Fruit fly (Drosophila melanogaster) whole organism, adult: ENCODE data around the gene Obp18a.
A peak's percentile ranks its signal among the peaks of the same experiment; 100 is the strongest.

Experiments used
- CG11617 ChIP-seq: fragments of 200-800 bp; sonication (Bioruptor generic); optimal IDR thresholded peaks from 2 replicates; lab custom pipeline; 2017; ENCODE audit warnings: mild to moderate bottlenecking, missing biosample characterization, missing genetic modification reagents, missing genetic modification characterization
- CG12768 ChIP-seq: fragments of 200-800 bp; sonication (Bioruptor generic); optimal IDR thresholded peaks from 2 replicates; lab custom pipeline; 2017; ENCODE audit warnings: missing biosample characterization, missing genetic modification characterization, mild to moderate bottlenecking, moderate library complexity, missing genetic modification reagents
- CG14711 ChIP-seq: fragments of 200-800 bp; sonication (Bioruptor generic); optimal IDR thresholded peaks from 2 replicates; lab custom pipeline; 2018; ENCODE audit warnings: missing biosample characterization, mild to moderate bottlenecking, missing genetic modification characterization, moderate library complexity
- CG1620 ChIP-seq: fragments of 200-800 bp; sonication (Bioruptor generic); optimal IDR thresholded peaks from 2 replicates; lab custom pipeline; 2016; ENCODE audit warnings: missing biosample characterization, missing genetic modification characterization
- CG33017 ChIP-seq: fragments of 200-800 bp; sonication (Bioruptor generic); optimal IDR thresholded peaks from 2 replicates; lab custom pipeline; 2018; ENCODE audit warnings: missing biosample characterization, mild to moderate bottlenecking, missing genetic modification characterization, moderate library complexity
- CG5204 ChIP-seq: fragments of 200-800 bp; sonication (Bioruptor generic); optimal IDR thresholded peaks from 2 replicates; lab custom pipeline; 2016; ENCODE audit warnings: missing biosample characterization, missing genetic modification characterization
- CG7045 ChIP-seq: fragments of 200-800 bp; sonication (Bioruptor generic); optimal IDR thresholded peaks from 2 replicates; lab custom pipeline; 2017; ENCODE audit warnings: missing biosample characterization, mild to moderate bottlenecking, missing genetic modification characterization
- CG7101 ChIP-seq: fragments of 200-800 bp; sonication (Bioruptor generic); optimal IDR thresholded peaks from 2 replicates; lab custom pipeline; 2018; ENCODE audit warnings: missing biosample characterization, mild to moderate bottlenecking, missing genetic modification characterization, moderate library complexity
- Clk ChIP-seq: fragments of 200-800 bp; sonication (Bioruptor generic); optimal IDR thresholded peaks from 2 replicates; lab custom pipeline; 2017; ENCODE audit warnings: missing biosample characterization, missing genetic modification characterization
- Crg-1 ChIP-seq: fragments of 200-800 bp; sonication (Bioruptor generic); optimal IDR thresholded peaks from 2 replicates; lab custom pipeline; 2016; ENCODE audit warnings: missing biosample characterization, missing genetic modification characterization
- Hr96 ChIP-seq: fragments of 200-800 bp; sonication (Bioruptor generic); optimal IDR thresholded peaks from 2 replicates; lab custom pipeline; 2016; ENCODE audit warnings: missing biosample characterization, missing genetic modification characterization
- Mnt ChIP-seq: fragments of 200-800 bp; sonication (Bioruptor generic); optimal IDR thresholded peaks from 2 replicates; lab custom pipeline; 2016; ENCODE audit warnings: missing biosample characterization, mild to moderate bottlenecking, missing genetic modification characterization
- bab1 ChIP-seq: fragments of 200-800 bp; sonication (Bioruptor generic); optimal IDR thresholded peaks from 3 replicates; lab custom pipeline; 2019; ENCODE audit warnings: missing biosample characterization, mild to moderate bottlenecking, missing genetic modification characterization, moderate library complexity
- cic ChIP-seq: fragments of 200-800 bp; sonication (Bioruptor generic); optimal IDR thresholded peaks from 2 replicates; lab custom pipeline; 2017; ENCODE audit warnings: missing biosample characterization, mild to moderate bottlenecking, missing genetic modification characterization, moderate library complexity
- cnc ChIP-seq, 2 experiments: fragments of >200 bp; optimal IDR thresholded peaks; 2 replicates each; lab custom pipeline; 2017
- kay ChIP-seq: fragments of 200-800 bp; sonication (Bioruptor generic); peaks from one replicate; lab custom pipeline; 2016; ENCODE audit warnings: missing biosample characterization, missing genetic modification characterization, borderline replicate concordance
- ovo ChIP-seq: fragments of 200-800 bp; sonication (Bioruptor generic); optimal IDR thresholded peaks from 2 replicates; lab custom pipeline; 2016; ENCODE audit warnings: missing biosample characterization, missing genetic modification characterization
- pad ChIP-seq: fragments of 200-800 bp; sonication (Bioruptor generic); optimal IDR thresholded peaks from 3 replicates; lab custom pipeline; 2017; ENCODE audit warnings: missing biosample characterization, missing genetic modification characterization, mild to moderate bottlenecking, moderate library complexity, missing genetic modification reagents
- tj ChIP-seq: fragments of 200-800 bp; sonication (Bioruptor generic); optimal IDR thresholded peaks from 3 replicates; lab custom pipeline; 2017; ENCODE audit warnings: missing biosample characterization, mild to moderate bottlenecking, missing genetic modification characterization, moderate library complexity
- toe ChIP-seq: fragments of 200-800 bp; sonication (Bioruptor generic); optimal IDR thresholded peaks from 2 replicates; lab custom pipeline; 2016; ENCODE audit warnings: missing biosample characterization, missing genetic modification characterization

Gene Obp18a

dm6 chrX:19135768-19136167 lies at the start of gene Obp18a:
Gene Obp18a, minus strand, starts transcription at chrX:19135868.
- TF ChIP-seq pad = no peak
- TF ChIP-seq CG7045 (GFP tag; lab: Kevin White, UChicago) = no peak
- no peak for TF ChIP-seq Mnt
- TF ChIP-seq cic = no peak
- TF ChIP-seq CG14711 = no peak
- TF ChIP-seq CG12768 (GFP tag; lab: Kevin White, UChicago) = no peak
- TF ChIP-seq cnc (optimal IDR thresholded peaks at IDR 0.05; lab: Kevin White, UChicago) = no peak
- TF ChIP-seq CG11617 (GFP tag; lab: Kevin White, UChicago) = no peak
- TF ChIP-seq Hr96 (GFP tag; lab: Kevin White, UChicago) = no peak

DNA sequence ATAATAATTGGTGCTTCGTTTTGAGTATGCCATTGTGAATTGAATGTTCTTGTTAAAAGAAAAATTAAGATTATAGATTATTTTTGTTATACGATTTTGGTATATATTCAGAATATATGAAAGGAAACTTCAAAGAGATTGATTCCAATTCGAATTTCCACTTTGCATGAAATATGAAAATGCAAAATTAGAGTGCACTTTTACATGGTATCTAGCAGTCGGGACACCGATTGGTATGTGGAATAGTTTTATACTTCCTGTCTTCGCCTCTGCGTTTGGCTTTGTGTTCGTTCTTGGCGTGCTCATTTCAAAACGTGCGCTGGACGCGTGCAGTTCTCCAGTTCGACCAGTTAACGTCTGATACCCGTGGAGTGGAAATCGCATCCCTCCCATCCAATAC lies 47.5 kb upstream of the Obp18a start, which contains the start of gene CG33253:
Gene CG33253 (plus strand): TSS at position 301 of the 400 bp plus-strand sequence.
- TF ChIP-seq CG1620 (GFP tag; lab: Kevin White, UChicago) (no peak), Hr96 (GFP tag; lab: Kevin White, UChicago) (no peak), Mnt (no peak), CG5204 (GFP tag; lab: Kevin White, UChicago) (no peak), bab1 (GFP tag; lab: Kevin White, UChicago) (no peak), CG7101 (tag; lab: Kevin White, UChicago) (no peak), ovo (GFP tag; lab: Kevin White, UChicago) (no peak), cnc (optimal IDR thresholded peaks at IDR 0.05; lab: Kevin White, UChicago) (no peak)

DNA sequence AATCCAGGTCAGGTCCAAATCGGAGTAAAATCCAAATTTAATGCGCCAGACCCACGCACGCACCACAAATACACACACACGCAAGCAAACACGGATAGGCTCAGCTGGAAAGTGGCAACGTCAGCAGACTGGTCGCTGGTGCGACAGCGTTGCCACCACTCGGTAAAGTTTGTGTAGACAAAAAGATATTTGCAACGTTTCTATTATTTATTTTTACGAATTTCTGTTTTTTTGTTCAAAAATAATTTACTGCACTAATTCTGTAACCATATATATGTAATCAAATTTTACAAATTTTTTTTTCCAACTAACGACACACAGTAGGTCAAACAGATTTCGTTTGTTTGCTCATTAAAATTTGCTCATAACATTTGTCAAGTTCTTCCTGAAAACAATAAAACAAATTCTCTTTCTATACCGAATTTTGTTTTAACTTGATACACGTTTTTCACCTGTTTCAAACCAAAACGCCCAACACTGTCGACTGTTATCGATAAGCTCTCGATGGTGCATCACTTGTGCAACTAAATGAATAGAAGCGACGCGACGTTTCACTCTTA lies 44.1 kb upstream of the Obp18a start, which contains the start of the genes CG7556 and CG7453:
Gene CG7556 (minus strand): TSS at position 135 of the 560 bp plus-strand sequence.
Gene CG7453 (plus strand): TSS at position 478 of the 560 bp plus-strand sequence.
- peak; percentile 72 for TF ChIP-seq CG14711
- peak; percentile 56 for TF ChIP-seq CG7045 (GFP tag; lab: Kevin White, UChicago)
- no peak for TF ChIP-seq kay (GFP tag; lab: Kevin White, UChicago)
- TF ChIP-seq Mnt = peak; percentile 66
- no peak for TF ChIP-seq cnc (optimal IDR thresholded peaks at IDR 0.05; lab: Kevin White, UChicago)
- TF ChIP-seq ovo (GFP tag; lab: Kevin White, UChicago) = peak; percentile 57
- TF ChIP-seq CG11617 (GFP tag; lab: Kevin White, UChicago) = peak; percentile 74
- TF ChIP-seq CG12768 (GFP tag; lab: Kevin White, UChicago) = peak; percentile 10
- peak; percentile 76 for TF ChIP-seq CG1620 (GFP tag; lab: Kevin White, UChicago)
- peak; percentile 98 for TF ChIP-seq tj (GFP tag; lab: Kevin White, UChicago)
- TF ChIP-seq cic = peak; percentile 15
- TF ChIP-seq pad = peak; percentile 60
- TF ChIP-seq toe (GFP tag; lab: Kevin White, UChicago) = peak; percentile 76
- TF ChIP-seq CG7101 (tag; lab: Kevin White, UChicago) = peak; percentile 65
- no peak for TF ChIP-seq Clk (GFP tag; lab: Kevin White, UChicago)
- peak; percentile 81 for TF ChIP-seq bab1 (GFP tag; lab: Kevin White, UChicago)
- no peak for TF ChIP-seq Hr96 (GFP tag; lab: Kevin White, UChicago)
- peak; percentile 63 for TF ChIP-seq Crg-1
- TF ChIP-seq CG33017 (tag; lab: Kevin White, UChicago) = no peak
- peak; percentile 81 for TF ChIP-seq CG5204 (GFP tag; lab: Kevin White, UChicago)

- TF ChIP-seq cnc (optimal IDR thresholded peaks at IDR 0.05; lab: Kevin White, UChicago) (no peak), Mnt (no peak), CG7045 (GFP tag; lab: Kevin White, UChicago) (no peak), CG1620 (GFP tag; lab: Kevin White, UChicago) (no peak), CG11617 (GFP tag; lab: Kevin White, UChicago) (no peak), toe (GFP tag; lab: Kevin White, UChicago) (no peak), Crg-1 (no peak), pad (no peak), Hr96 (GFP tag; lab: Kevin White, UChicago) (no peak), CG14711 (no peak), CG33017 (tag; lab: Kevin White, UChicago) (no peak), CG5204 (GFP tag; lab: Kevin White, UChicago) (no peak), tj (GFP tag; lab: Kevin White, UChicago) (no peak), CG7101 (tag; lab: Kevin White, UChicago) (no peak), cic (no peak), CG12768 (GFP tag; lab: Kevin White, UChicago) (no peak)
Observed at dm6 chrX:19174850-19175571, 39.3 kb upstream of the Obp18a start, which contains the start of gene CG33939. Gene CG33939, minus strand, starts transcription at chrX:19174900.

dm6 chrX:19174092-19174491 lies 38.4 kb upstream of the Obp18a start:
- TF ChIP-seq toe (GFP tag; lab: Kevin White, UChicago) = no peak
- TF ChIP-seq CG11617 (GFP tag; lab: Kevin White, UChicago) = no peak
- no peak for TF ChIP-seq pad
- no peak for TF ChIP-seq CG14711
- TF ChIP-seq tj (GFP tag; lab: Kevin White, UChicago) = no peak
- no peak for TF ChIP-seq CG7045 (GFP tag; lab: Kevin White, UChicago)
- no peak for TF ChIP-seq ovo (GFP tag; lab: Kevin White, UChicago)
- TF ChIP-seq Crg-1 = no peak
- TF ChIP-seq Clk (GFP tag; lab: Kevin White, UChicago) = no peak
- TF ChIP-seq CG33017 (tag; lab: Kevin White, UChicago) = no peak
- no peak for TF ChIP-seq kay (GFP tag; lab: Kevin White, UChicago)
- TF ChIP-seq Mnt = no peak
- TF ChIP-seq Hr96 (GFP tag; lab: Kevin White, UChicago) = no peak
- TF ChIP-seq CG7101 (tag; lab: Kevin White, UChicago) = no peak
- no peak for TF ChIP-seq cnc (optimal IDR thresholded peaks at IDR 0.05; lab: Kevin White, UChicago)
- no peak for TF ChIP-seq CG1620 (GFP tag; lab: Kevin White, UChicago)
